Worm (Caenorhabditis elegans) whole organism, early embryonic: ENCODE measurements around the gene C50D2.10.

Experiments
- B0310.2 ChIP-seq: sonication (generic microtip); optimal IDR thresholded peaks from 2 replicates; lab custom pipeline; 2016; ENCODE audit warnings: mild to moderate bottlenecking, missing genetic modification characterization, missing compliant biosample characterization
- F13C5.2 ChIP-seq: sonication (generic microtip); optimal IDR thresholded peaks from 2 replicates; lab custom pipeline; 2017; ENCODE audit warnings: mild to moderate bottlenecking, missing genetic modification characterization, inconsistent platforms, missing compliant biosample characterization
- aly-1 ChIP-seq: sonication (generic microtip); optimal IDR thresholded peaks from 2 replicates; lab custom pipeline; 2016; ENCODE audit warnings: missing genetic modification characterization, missing compliant biosample characterization
- ama-1 ChIP-seq: fragments of 150-350 bp; optimal IDR thresholded peaks from 2 replicates; lab custom pipeline; 2014
- ceh-13 ChIP-seq: fragments of 200-800 bp; sonication (Bioruptor generic); optimal IDR thresholded peaks from 2 replicates; lab custom pipeline; 2018; ENCODE audit warnings: mild to moderate bottlenecking, missing genetic modification characterization, missing compliant biosample characterization
- ceh-36 ChIP-seq: sonication (generic microtip); optimal IDR thresholded peaks from 2 replicates; lab custom pipeline; 2016; ENCODE audit warnings: missing genetic modification characterization, inconsistent platforms, missing compliant biosample characterization
- flt-1 ChIP-seq: fragments of 200-800 bp; sonication (Bioruptor generic); IDR thresholded peaks from 2 replicates; pipeline ENCODE4 v1.3.6; 2022; ENCODE audit warnings: missing genetic modification characterization, missing compliant biosample characterization
- hmg-4 ChIP-seq: fragments of 200-800 bp; sonication (Bioruptor generic); optimal IDR thresholded peaks from 2 replicates; lab custom pipeline; 2018; ENCODE audit warnings: mild to moderate bottlenecking, missing genetic modification characterization, missing compliant biosample characterization
- hnd-1 ChIP-seq: sonication (generic microtip); optimal IDR thresholded peaks from 2 replicates; lab custom pipeline; 2016; ENCODE audit warnings: missing genetic modification characterization, missing compliant biosample characterization
- sea-1 ChIP-seq: fragments of 200-800 bp; sonication (Bioruptor generic); conservative IDR thresholded peaks from 2 replicates; pipeline ENCODE4 v1.3.6; 2022; ENCODE audit warnings: missing genetic modification characterization, missing compliant biosample characterization
- tra-4 ChIP-seq: sonication (generic microtip); optimal IDR thresholded peaks from 2 replicates; lab custom pipeline; 2017; ENCODE audit warnings: missing genetic modification characterization, missing compliant biosample characterization

C50D2.10 gene

ce11 chrII:146933-147332, 48.0 kb downstream of the C50D2.10 start, which contains the start of gene T25D3.4:
Gene T25D3.4, plus strand, starts transcription at chrII:147233.
- TF ChIP-seq sea-1 (GFP tag; lab: Robert Waterston, UW): no peak
- no peak for TF ChIP-seq hnd-1
- TF ChIP-seq F13C5.2 (tag; lab: Kevin White, UChicago): no peak
- TF ChIP-seq ama-1 (lab: Kevin White, UChicago): no peak
- TF ChIP-seq ceh-13 (GFP tag; lab: Kevin White, UChicago): no peak
- TF ChIP-seq tra-4 (tag; lab: Kevin White, UChicago): no peak
- no peak for TF ChIP-seq hmg-4 (GFP tag; lab: Kevin White, UChicago)
- no peak for TF ChIP-seq aly-1 (tag; lab: Kevin White, UChicago)
- TF ChIP-seq B0310.2 (tag; lab: Kevin White, UChicago): no peak
- TF ChIP-seq ceh-36 (tag; lab: Kevin White, UChicago): no peak
- no peak for TF ChIP-seq flt-1
